Fruit fly (Drosophila melanogaster): ENCODE measurements around the gene Nplp3.

DNA sequence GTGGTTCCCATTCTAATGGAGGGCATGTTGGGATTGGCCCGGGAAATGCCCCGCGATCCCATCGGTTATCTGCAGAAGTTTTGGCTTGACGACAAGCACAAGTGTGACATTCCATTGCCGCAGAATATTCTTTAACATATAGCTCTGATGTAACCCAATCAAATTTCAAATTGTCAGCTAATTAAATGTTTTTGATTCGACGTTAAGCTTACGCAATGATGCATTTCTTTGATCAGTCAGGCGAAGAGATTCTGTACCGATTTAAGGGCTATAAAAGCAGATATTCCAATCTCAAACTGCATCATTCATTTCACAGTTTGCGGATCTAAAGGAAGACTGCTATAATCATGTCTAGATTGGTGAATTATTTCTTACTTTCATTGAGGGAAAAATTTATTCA lies 13.8 kb downstream of the Nplp3 start, which contains the start of gene retinin:
- TF ChIP-seq pad (GFP tag; optimal IDR thresholded peaks at IDR 0.05), result no peak
- TF ChIP-seq CG5204 (GFP tag; optimal IDR thresholded peaks at IDR 0.05), result no peak
- TF ChIP-seq Crg-1 (GFP tag; optimal IDR thresholded peaks at IDR 0.05), result no peak
- no peak for TF ChIP-seq CG1620 (GFP tag; optimal IDR thresholded peaks at IDR 0.05)
- no peak for TF ChIP-seq ovo (GFP tag; optimal IDR thresholded peaks at IDR 0.05)
- TF ChIP-seq CG12768 (GFP tag; optimal IDR thresholded peaks at IDR 0.05), result no peak
- TF ChIP-seq Clk (GFP tag; optimal IDR thresholded peaks at IDR 0.05), result no peak
- TF ChIP-seq CG7101 (tag; optimal IDR thresholded peaks at IDR 0.05), result no peak
- no peak for TF ChIP-seq tj (GFP tag; optimal IDR thresholded peaks at IDR 0.05)
- no peak for TF ChIP-seq toe (GFP tag; optimal IDR thresholded peaks at IDR 0.05)
- TF ChIP-seq CG14711 (tag; optimal IDR thresholded peaks at IDR 0.05), result no peak
- no peak for TF ChIP-seq CG33017 (tag; optimal IDR thresholded peaks at IDR 0.05)

Measured in whole organism, adult.